Fruit fly (Drosophila melanogaster) whole organism, embryonic: ENCODE data around the gene Rpt5.

Source experiments
- CG10366 ChIP-seq: fragments of 200-800 bp; sonication (Bioruptor generic); IDR thresholded peaks from 2 replicates; pipeline ENCODE4 v1.3.6; 2022; ENCODE audit warnings: missing biosample characterization, missing genetic modification characterization
- CG15479 ChIP-seq: fragments of 200-800 bp; sonication (Bioruptor generic); optimal IDR thresholded peaks from 3 replicates; lab custom pipeline; 2019; ENCODE audit warnings: missing biosample characterization, mild to moderate bottlenecking, missing genetic modification characterization, moderate library complexity
- CG15601 ChIP-seq: fragments of 200-800 bp; sonication (Bioruptor generic); optimal IDR thresholded peaks from 3 replicates; lab custom pipeline; 2019; ENCODE audit warnings: missing biosample characterization, mild to moderate bottlenecking, missing genetic modification characterization, moderate library complexity
- CG16779 ChIP-seq: fragments of 200-800 bp; sonication (Bioruptor generic); IDR thresholded peaks from 2 replicates; pipeline ENCODE4 v1.3.6; 2022; ENCODE audit warnings: missing biosample characterization, missing genetic modification characterization
- CG16863 ChIP-seq: fragments of 200-800 bp; sonication (Bioruptor generic); optimal IDR thresholded peaks from 3 replicates; lab custom pipeline; 2016; ENCODE audit warnings: missing biosample characterization, missing genetic modification characterization
- CG17568 ChIP-seq: fragments of 200-800 bp; sonication (Bioruptor generic); optimal IDR thresholded peaks from 2 replicates; lab custom pipeline; 2018; ENCODE audit warnings: missing biosample characterization, mild to moderate bottlenecking, missing genetic modification characterization, moderate library complexity
- CG1832 ChIP-seq: fragments of 200-800 bp; sonication (Bioruptor generic); optimal IDR thresholded peaks from 2 replicates; lab custom pipeline; 2017; ENCODE audit warnings: missing biosample characterization, mild to moderate bottlenecking, missing genetic modification characterization, inconsistent platforms
- CG2889 ChIP-seq: fragments of 200-800 bp; sonication (Bioruptor generic); IDR thresholded peaks from 3 replicates; pipeline ENCODE4 v1.3.6; 2022; ENCODE audit warnings: missing biosample characterization, missing genetic modification characterization
- CG30431 ChIP-seq: fragments of 200-800 bp; sonication (Bioruptor generic); optimal IDR thresholded peaks from 2 replicates; lab custom pipeline; 2017; ENCODE audit warnings: missing biosample characterization, missing genetic modification characterization
- CG31441 ChIP-seq: fragments of 200-800 bp; sonication (Bioruptor generic); IDR thresholded peaks from 2 replicates; pipeline ENCODE4 v1.3.6; 2022; ENCODE audit warnings: missing biosample characterization, missing genetic modification characterization
- CG33557 ChIP-seq: fragments of 200-800 bp; sonication (Bioruptor generic); optimal IDR thresholded peaks from 2 replicates; lab custom pipeline; 2019; ENCODE audit warnings: missing biosample characterization, mild to moderate bottlenecking, missing genetic modification characterization, moderate library complexity
- CG43689 ChIP-seq: fragments of 200-800 bp; sonication (Bioruptor generic); IDR thresholded peaks from 2 replicates; pipeline ENCODE4 v1.3.6; 2022; ENCODE audit warnings: missing biosample characterization, missing genetic modification characterization
- CG5245 ChIP-seq: fragments of 200-800 bp; sonication (Bioruptor generic); optimal IDR thresholded peaks from 3 replicates; lab custom pipeline; 2016; ENCODE audit warnings: missing biosample characterization, missing genetic modification characterization
- CG5953 ChIP-seq: fragments of 200-800 bp; sonication (Bioruptor generic); IDR thresholded peaks from 2 replicates; pipeline ENCODE4 v1.3.6; 2022; ENCODE audit warnings: missing biosample characterization, missing genetic modification characterization
- CG6175 ChIP-seq: fragments of 200-800 bp; sonication (Bioruptor generic); IDR thresholded peaks from 3 replicates; pipeline ENCODE4 v1.3.6; 2022; ENCODE audit warnings: missing biosample characterization, missing genetic modification characterization
- CG6654 ChIP-seq: fragments of 200-800 bp; sonication (Bioruptor generic); optimal IDR thresholded peaks from 2 replicates; lab custom pipeline; 2017; ENCODE audit warnings: missing biosample characterization, mild to moderate bottlenecking, missing genetic modification characterization
- CG6791 ChIP-seq: fragments of 200-800 bp; sonication (Bioruptor generic); IDR thresholded peaks from 3 replicates; pipeline ENCODE4 v1.3.6; 2022; ENCODE audit warnings: missing biosample characterization, missing genetic modification characterization; ENCODE audit not compliant: partially characterized antibody
- CG8089 ChIP-seq: fragments of 200-800 bp; sonication (Bioruptor generic); optimal IDR thresholded peaks from 3 replicates; lab custom pipeline; 2016; ENCODE audit warnings: missing biosample characterization, missing genetic modification characterization
- D19A ChIP-seq: fragments of 200-800 bp; optimal IDR thresholded peaks from 3 replicates; lab custom pipeline; 2019; ENCODE audit warnings: missing biosample characterization, mild to moderate bottlenecking, missing genetic modification characterization, moderate library complexity
- Deaf1 ChIP-seq: fragments of 200-800 bp; optimal IDR thresholded peaks from 3 replicates; lab custom pipeline; 2019; ENCODE audit warnings: missing biosample characterization, mild to moderate bottlenecking, missing genetic modification characterization, moderate library complexity
- Dfd ChIP-seq, 2 experiments: fragments of >200 bp; optimal IDR thresholded peaks; 2 replicates each; lab custom pipeline; 2017; ENCODE audit warnings: missing biosample characterization in 2 of 2, missing genetic modification characterization in 2 of 2
- Dip2 ChIP-seq: fragments of 200-800 bp; sonication (Bioruptor generic); IDR thresholded peaks from 2 replicates; pipeline ENCODE4 v1.3.6; 2022; ENCODE audit warnings: missing biosample characterization, missing genetic modification characterization
- Ets65A ChIP-seq: fragments of 200-800 bp; sonication (Bioruptor generic); peaks from one replicate; lab custom pipeline; 2016; ENCODE audit warnings: missing biosample characterization, missing genetic modification characterization
- Gug ChIP-seq: fragments of 200-800 bp; sonication (Bioruptor generic); IDR thresholded peaks from 4 replicates; pipeline ENCODE4 v1.3.6; 2022; ENCODE audit warnings: missing biosample characterization, missing genetic modification characterization
- H15 ChIP-seq: fragments of 200-800 bp; sonication (Bioruptor generic); IDR thresholded peaks from 3 replicates; pipeline ENCODE4 v1.3.6; 2022; ENCODE audit warnings: missing biosample characterization, missing genetic modification characterization
- Hey ChIP-seq: fragments of 200-800 bp; sonication (Bioruptor generic); optimal IDR thresholded peaks from 3 replicates; lab custom pipeline; 2018; ENCODE audit warnings: missing biosample characterization, mild to moderate bottlenecking, missing genetic modification characterization
- Mrtf ChIP-seq: fragments of 200-800 bp; sonication (Bioruptor generic); IDR thresholded peaks from 3 replicates; pipeline ENCODE4 v1.3.6; 2022; ENCODE audit warnings: missing biosample characterization, missing genetic modification characterization
- Poxn ChIP-seq: fragments of 200-800 bp; sonication (Bioruptor generic); IDR thresholded peaks from 2 replicates; pipeline ENCODE4 v1.3.6; 2022; ENCODE audit warnings: missing biosample characterization, missing genetic modification characterization
- Rfx ChIP-seq: fragments of 200-800 bp; sonication (Bioruptor generic); IDR thresholded peaks from 2 replicates; pipeline ENCODE4 v1.3.6; 2022; ENCODE audit warnings: missing biosample characterization, missing genetic modification characterization
- Scr ChIP-seq: fragments of 200-800 bp; sonication (Bioruptor generic); IDR thresholded peaks from 2 replicates; pipeline ENCODE4 v1.3.6; 2022; ENCODE audit warnings: missing biosample characterization, missing genetic modification characterization; ENCODE audit not compliant: partially characterized antibody
- Sin3A ChIP-seq: fragments of >200 bp; optimal IDR thresholded peaks from 2 replicates; lab custom pipeline; 2018
- Six4 ChIP-seq: fragments of 200-800 bp; sonication (Bioruptor generic); optimal IDR thresholded peaks from 2 replicates; lab custom pipeline; 2016; ENCODE audit warnings: missing biosample characterization, missing genetic modification characterization
- Spps ChIP-seq: fragments of 200-800 bp; sonication (Bioruptor generic); optimal IDR thresholded peaks from 2 replicates; lab custom pipeline; 2018; ENCODE audit warnings: missing biosample characterization, mild to moderate bottlenecking, missing genetic modification characterization
- Stat92E ChIP-seq, 3 experiments: fragments of >200 bp in 2 of 3; fragments of 200-800 bp in 1 of 3; sonication (Bioruptor generic) in 1 of 3; optimal IDR thresholded peaks; 2 replicates each; lab custom pipeline; 2017 to 2019; ENCODE audit warnings: missing biosample characterization in 3 of 3, missing genetic modification characterization in 3 of 3, mild to moderate bottlenecking in 1 of 3, moderate library complexity in 1 of 3
- Xbp1 ChIP-seq: fragments of 200-800 bp; sonication (Bioruptor generic); optimal IDR thresholded peaks from 3 replicates; lab custom pipeline; 2016; ENCODE audit warnings: missing biosample characterization, mild to moderate bottlenecking, missing genetic modification characterization
- chm ChIP-seq: fragments of 200-800 bp; sonication (Bioruptor generic); IDR thresholded peaks from 2 replicates; pipeline ENCODE4 v1.3.6; 2022; ENCODE audit warnings: missing biosample characterization, missing genetic modification characterization
- dan ChIP-seq: fragments of 200-800 bp; sonication (Bioruptor generic); IDR thresholded peaks from 2 replicates; pipeline ENCODE4 v1.3.6; 2022; ENCODE audit warnings: missing biosample characterization, missing genetic modification characterization
- dimm ChIP-seq: fragments of 200-800 bp; sonication (Bioruptor generic); IDR thresholded peaks from 2 replicates; pipeline ENCODE4 v1.3.6; 2022; ENCODE audit warnings: missing biosample characterization, missing genetic modification characterization
- disco-r ChIP-seq: fragments of 200-800 bp; sonication (Bioruptor generic); optimal IDR thresholded peaks from 2 replicates; lab custom pipeline; 2016; ENCODE audit warnings: missing biosample characterization, missing genetic modification characterization
- ems ChIP-seq: fragments of 200-800 bp; sonication (Bioruptor generic); optimal IDR thresholded peaks from 3 replicates; lab custom pipeline; 2016; ENCODE audit warnings: missing biosample characterization, missing genetic modification characterization
- en ChIP-seq: fragments of 200-800 bp; sonication (Bioruptor generic); optimal IDR thresholded peaks from 2 replicates; lab custom pipeline; 2016; ENCODE audit warnings: missing biosample characterization, missing genetic modification characterization
- fd64A ChIP-seq: fragments of 200-800 bp; sonication (Bioruptor generic); optimal IDR thresholded peaks from 3 replicates; lab custom pipeline; 2018; ENCODE audit warnings: missing biosample characterization, mild to moderate bottlenecking, missing genetic modification characterization
- fd96Cb ChIP-seq: fragments of 200-800 bp; sonication (Bioruptor generic); optimal IDR thresholded peaks from 2 replicates; lab custom pipeline; 2018; ENCODE audit warnings: missing biosample characterization, mild to moderate bottlenecking, missing genetic modification characterization, moderate library complexity
- gcm ChIP-seq: fragments of 200-800 bp; sonication (Bioruptor generic); optimal IDR thresholded peaks from 2 replicates; lab custom pipeline; 2019; ENCODE audit warnings: missing biosample characterization, mild to moderate bottlenecking, missing genetic modification characterization, moderate library complexity
- pros ChIP-seq: fragments of 200-800 bp; sonication (Bioruptor generic); optimal IDR thresholded peaks from 3 replicates; lab custom pipeline; 2019; ENCODE audit warnings: missing biosample characterization, mild to moderate bottlenecking, missing genetic modification characterization, moderate library complexity
- pzg ChIP-seq: fragments of 200-800 bp; sonication (Bioruptor generic); optimal IDR thresholded peaks from 3 replicates; lab custom pipeline; 2018; ENCODE audit warnings: missing biosample characterization, mild to moderate bottlenecking, missing genetic modification characterization, moderate library complexity
- row ChIP-seq: fragments of 200-800 bp; sonication (Bioruptor generic); IDR thresholded peaks from 3 replicates; pipeline ENCODE4 v1.3.6; 2022; ENCODE audit warnings: missing biosample characterization, missing genetic modification characterization
- sd ChIP-seq: fragments of 200-800 bp; sonication (Bioruptor generic); optimal IDR thresholded peaks from 3 replicates; lab custom pipeline; 2018; ENCODE audit warnings: missing biosample characterization, mild to moderate bottlenecking, missing genetic modification characterization, moderate library complexity
- seq ChIP-seq: fragments of 200-800 bp; sonication (Bioruptor generic); IDR thresholded peaks from 2 replicates; pipeline ENCODE4 v1.3.6; 2022; ENCODE audit warnings: missing biosample characterization, missing genetic modification characterization
- sqz ChIP-seq: fragments of 200-800 bp; sonication (Bioruptor generic); optimal IDR thresholded peaks from 3 replicates; lab custom pipeline; 2018; ENCODE audit warnings: missing biosample characterization, mild to moderate bottlenecking, missing genetic modification characterization
- stwl ChIP-seq: fragments of 200-800 bp; sonication (Bioruptor generic); optimal IDR thresholded peaks from 3 replicates; lab custom pipeline; 2018; ENCODE audit warnings: missing biosample characterization, mild to moderate bottlenecking, missing genetic modification characterization, moderate library complexity
- ttk ChIP-seq: fragments of 200-800 bp; sonication (Bioruptor generic); IDR thresholded peaks from 2 replicates; pipeline ENCODE4 v2.1.2; 2022; ENCODE audit warnings: missing biosample characterization, missing genetic modification characterization
- tx ChIP-seq: fragments of 200-800 bp; sonication (Bioruptor generic); optimal IDR thresholded peaks from 2 replicates; lab custom pipeline; 2016; ENCODE audit warnings: missing biosample characterization, missing genetic modification characterization

Gene Rpt5

dm6 chr3R:23790483-23791175 lies 38.0 kb downstream of the Rpt5 start (continued):
- no peak for TF ChIP-seq chm
- no peak for TF ChIP-seq Xbp1
- no peak for TF ChIP-seq fd96Cb (tag; lab: Kevin White, UChicago)
- TF ChIP-seq Stat92E (GFP tag; optimal IDR thresholded peaks at IDR 0.05; lab: Kevin White, UChicago): peak in 1 of 3 experiments; percentile 56
- no peak for TF ChIP-seq CG16779 (GFP tag; lab: Robert Waterston, UW)
- TF ChIP-seq CG5245: no peak
- TF ChIP-seq disco-r (GFP tag; lab: Kevin White, UChicago): no peak
- no peak for TF ChIP-seq pzg (GFP tag; lab: Kevin White, UChicago)
- TF ChIP-seq Ets65A (GFP tag; lab: Kevin White, UChicago): no peak
- TF ChIP-seq CG1832 (GFP tag; lab: Kevin White, UChicago): no peak
- TF ChIP-seq CG16863 (GFP tag; lab: Kevin White, UChicago): no peak
- no peak for TF ChIP-seq H15
- TF ChIP-seq pros (GFP tag; lab: Kevin White, UChicago): peak; percentile 54
- TF ChIP-seq CG6654: no peak
- no peak; the same call in 1 of the 2 replicates for TF ChIP-seq Rfx (GFP tag; lab: Robert Waterston, UW)
- no peak for TF ChIP-seq CG17568 (GFP tag; lab: Kevin White, UChicago)
- no peak for TF ChIP-seq dimm (GFP tag; lab: Robert Waterston, UW)
- peak; percentile 37 for TF ChIP-seq CG15479 (GFP tag; lab: Kevin White, UChicago)
- peak; percentile 31; the same call in 1 of the 4 replicates for TF ChIP-seq Gug
- 0 out of 3 replicates have a peak, but pooled peaks have one; percentile 25 for TF ChIP-seq CG6791 (GFP tag; lab: Robert Waterston, UW)
- no peak for TF ChIP-seq Dfd (GFP tag; optimal IDR thresholded peaks at IDR 0.05; lab: Kevin White, UChicago)
- TF ChIP-seq CG30431 (GFP tag; lab: Kevin White, UChicago): no peak
- no peak for TF ChIP-seq Sin3A
- TF ChIP-seq tx (GFP tag; lab: Kevin White, UChicago): no peak
- TF ChIP-seq CG6175 (GFP tag; lab: Robert Waterston, UW): no peak
- TF ChIP-seq fd64A (GFP tag; lab: Kevin White, UChicago): no peak
- TF ChIP-seq seq (GFP tag; lab: Robert Waterston, UW): no peak
- TF ChIP-seq en (GFP tag; lab: Kevin White, UChicago): no peak
- peak; percentile 92 for TF ChIP-seq sd (tag; lab: Kevin White, UChicago)
- no peak for TF ChIP-seq CG31441 (GFP tag; lab: Robert Waterston, UW)
- no peak for TF ChIP-seq CG15601
- no peak for TF ChIP-seq Spps (tag; lab: Kevin White, UChicago)
- no peak for TF ChIP-seq Dip2
- no peak for TF ChIP-seq Scr (GFP tag; lab: Robert Waterston, UW)
- TF ChIP-seq CG10366 (GFP tag; lab: Robert Waterston, UW): no peak
- no peak for TF ChIP-seq CG2889 (GFP tag; lab: Robert Waterston, UW)
- no peak for TF ChIP-seq stwl (tag; lab: Kevin White, UChicago)
- TF ChIP-seq CG33557 (GFP tag; lab: Kevin White, UChicago): no peak
- no peak for TF ChIP-seq Poxn (GFP tag; lab: Robert Waterston, UW)
- TF ChIP-seq ems: no peak
- TF ChIP-seq Mrtf (GFP tag; lab: Robert Waterston, UW): no peak

DNA sequence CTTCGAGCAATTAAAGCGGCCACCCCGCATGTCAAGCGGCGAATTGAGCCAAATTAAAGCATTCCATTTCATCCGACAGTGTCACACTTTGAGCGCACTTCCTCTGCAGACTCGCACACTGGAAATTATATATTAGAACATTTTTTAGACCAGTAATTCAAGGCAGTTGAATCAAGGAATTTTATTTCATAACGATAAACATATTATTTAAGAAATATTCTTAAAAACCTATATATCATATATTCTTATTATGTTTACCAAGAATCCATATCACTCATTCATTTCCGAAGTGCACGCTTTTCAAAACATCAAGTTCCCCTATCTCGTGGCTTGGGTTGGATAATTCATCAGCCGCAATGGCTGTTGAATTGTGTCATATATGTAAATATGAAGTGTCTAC lies 38.8 kb downstream of the Rpt5 start:
- no peak for TF ChIP-seq dan (GFP tag; lab: Robert Waterston, UW)
- no peak for TF ChIP-seq CG5953 (GFP tag; lab: Robert Waterston, UW)
- TF ChIP-seq Deaf1 (tag; lab: Kevin White, UChicago): no peak
- TF ChIP-seq Six4 (GFP tag; lab: Kevin White, UChicago): no peak
- TF ChIP-seq Hey (tag; lab: Kevin White, UChicago): no peak
- TF ChIP-seq CG8089 (GFP tag; lab: Kevin White, UChicago): no peak
- TF ChIP-seq gcm: no peak
- no peak for TF ChIP-seq ttk (GFP tag; lab: Robert Waterston, UW)
- TF ChIP-seq D19A (tag; lab: Kevin White, UChicago): no peak
- no peak for TF ChIP-seq CG43689
- no peak for TF ChIP-seq sqz (GFP tag; lab: Kevin White, UChicago)
- no peak for TF ChIP-seq pros (GFP tag; lab: Kevin White, UChicago)
- TF ChIP-seq row: peak; percentile 46; the same call in 2 of the 3 replicates
